Worm (Caenorhabditis elegans): ENCODE data around the gene Y94H6A.5.

DNA sequence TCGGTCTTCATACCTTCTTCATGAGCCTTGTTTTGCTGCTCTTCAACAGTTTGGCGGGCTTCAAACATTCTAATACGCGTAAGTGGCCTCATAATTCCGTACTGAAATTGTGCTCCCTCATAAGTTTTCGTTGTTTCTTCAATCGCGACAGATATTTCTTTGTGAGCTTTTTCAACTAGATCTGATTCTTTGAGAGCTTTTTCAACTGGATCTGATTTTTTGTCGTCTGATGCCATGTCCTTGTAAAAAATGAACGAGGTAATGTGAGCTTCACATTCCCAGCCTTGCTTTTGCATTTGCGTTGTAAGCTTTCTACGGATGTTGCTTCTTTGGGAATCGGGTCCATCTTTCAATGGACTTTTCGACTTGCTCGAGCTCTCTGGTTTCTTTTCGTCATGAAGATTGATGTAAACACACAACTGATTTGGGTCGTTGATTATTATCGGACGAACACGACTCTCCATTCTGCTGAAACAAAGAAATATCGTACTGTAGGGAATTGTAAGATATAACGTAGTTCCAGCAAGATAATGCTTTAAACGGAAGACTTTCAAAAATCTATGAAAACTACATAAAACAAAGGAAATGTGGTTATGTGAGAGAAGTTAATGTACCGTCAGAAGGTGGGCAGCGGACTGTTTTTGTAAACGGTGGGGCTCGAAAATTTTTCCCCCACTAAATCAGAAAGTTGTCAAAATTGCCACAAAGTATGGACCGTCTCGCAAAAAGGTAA, 6.6 kb upstream of the Y94H6A.5 start, which contains the start of gene Y94H6A.10:
- TF ChIP-seq ztf-11 (tag; optimal IDR thresholded peaks at IDR 0.05) (no peak), elt-3 (tag; optimal IDR thresholded peaks at IDR 0.05) (no peak), nhr-28 (tag; optimal IDR thresholded peaks at IDR 0.05) (no peak), unc-62 (GFP tag; optimal IDR thresholded peaks at IDR 0.05) (no peak), mls-2 (tag; optimal IDR thresholded peaks at IDR 0.05) (no peak), nhr-12 (tag; optimal IDR thresholded peaks at IDR 0.05) (no peak), lin-13 (tag; optimal IDR thresholded peaks at IDR 0.05) (no peak), snpc-4 (tag; optimal IDR thresholded peaks at IDR 0.05) (no peak), lsy-2 (tag; optimal IDR thresholded peaks at IDR 0.05) (no peak), ceh-43 (GFP tag; optimal IDR thresholded peaks at IDR 0.05) (no peak), sem-2 (GFP tag; optimal IDR thresholded peaks at IDR 0.05) (no peak), pha-4 (tag; optimal IDR thresholded peaks at IDR 0.05) (no peak)
